Fruit fly (Drosophila melanogaster): ENCODE results near the gene lectin-29Ca.

lectin-29Ca gene

dm6 chr2L:8381508-8382036, 12.5 kb downstream of the lectin-29Ca start, which contains the start of gene AlaRS (continued):
- TF ChIP-seq Sox15 (GFP tag; optimal IDR thresholded peaks at IDR 0.05) (peak; percentile 12), esn (GFP tag; optimal IDR thresholded peaks at IDR 0.05) (peak; percentile 63), ss (GFP tag; optimal IDR thresholded peaks at IDR 0.05) (peak in 1 of 2 experiments; percentile 11), Lpt (GFP tag; optimal IDR thresholded peaks at IDR 0.05) (no peak), pdm3 (GFP tag; optimal IDR thresholded peaks at IDR 0.05) (peak; percentile 42), CG6854 (GFP tag; optimal IDR thresholded peaks at IDR 0.05) (peak; percentile 5), Eip75B (GFP tag; optimal IDR thresholded peaks at IDR 0.05) (peak; percentile 38), CG8119 (GFP tag; IDR thresholded peaks at IDR 0.05) (peak; percentile 45; the same call in 1 of the 3 replicates), CG10631 (GFP tag; optimal IDR thresholded peaks at IDR 0.05) (peak; percentile 32), fd85E (GFP tag; optimal IDR thresholded peaks at IDR 0.05) (peak; percentile 9), CG10669 (GFP tag; optimal IDR thresholded peaks at IDR 0.05) (no peak), CG6163 (GFP tag; IDR thresholded peaks at IDR 0.05) (peak; percentile 37; the same call in 1 of the 3 replicates), eg (GFP tag; IDR thresholded peaks at IDR 0.05) (0 out of 3 replicates have a peak, but pooled peaks have one; percentile 48), CG15336 (GFP tag; IDR thresholded peaks at IDR 0.05) (peak; percentile 39), acj6 (GFP tag; optimal IDR thresholded peaks at IDR 0.05) (peak; percentile 37), vri (GFP tag; optimal IDR thresholded peaks at IDR 0.05) (peak; percentile 71), CG16779 (tag; optimal IDR thresholded peaks at IDR 0.05) (no peak), net (GFP tag; optimal IDR thresholded peaks at IDR 0.05) (peak; percentile 32), CG32006 (GFP tag; optimal IDR thresholded peaks at IDR 0.05) (peak; percentile 14), svp (GFP tag) (peak; percentile 69), Gug (GFP tag; IDR thresholded peaks at IDR 0.05) (no peak), CG11762 (GFP tag; optimal IDR thresholded peaks at IDR 0.05; ENCODE audit: insufficient read depth) (no peak), CG34406 (GFP tag; optimal IDR thresholded peaks at IDR 0.05) (peak; percentile 29), Hr4 (GFP tag; optimal IDR thresholded peaks at IDR 0.05) (peak; percentile 48), CG11902 (GFP tag; optimal IDR thresholded peaks at IDR 0.05) (no peak), fkh (GFP tag; optimal IDR thresholded peaks at IDR 0.05) (peak; percentile 66), Sox102F (GFP tag; optimal IDR thresholded peaks at IDR 0.05) (peak; percentile 52)

dm6 chr2L:8376717-8377116, 17.4 kb downstream of the lectin-29Ca start, which contains the start of the genes CG13390 and CG17294:
Gene CG13390, minus strand, starts transcription at chr2L:8376797.
Gene CG17294, plus strand, starts transcription at chr2L:8377035.
- TF ChIP-seq CG8319 (GFP tag; optimal IDR thresholded peaks at IDR 0.05) (peak; percentile 99), CG1621 (tag; optimal IDR thresholded peaks at IDR 0.05) (peak; percentile 98), ss (GFP tag; optimal IDR thresholded peaks at IDR 0.05) (peak; percentile 99 to 100), vri (GFP tag; optimal IDR thresholded peaks at IDR 0.05) (peak; percentile 97), CG10669 (GFP tag; optimal IDR thresholded peaks at IDR 0.05) (peak; percentile 100), Gug (GFP tag; IDR thresholded peaks at IDR 0.05) (peak; percentile 99), Smox (GFP tag; optimal IDR thresholded peaks at IDR 0.05) (peak; percentile 99), CG3032 (tag; optimal IDR thresholded peaks at IDR 0.05) (peak; percentile 100), CG32006 (GFP tag; optimal IDR thresholded peaks at IDR 0.05) (peak; percentile 99), CG8119 (GFP tag; IDR thresholded peaks at IDR 0.05) (peak; percentile 100), svp (GFP tag) (peak; percentile 100), achi (GFP tag; optimal IDR thresholded peaks at IDR 0.05) (peak; percentile 99), Hr39 (GFP tag; optimal IDR thresholded peaks at IDR 0.05) (peak; percentile 97), CG8632 (GFP tag; optimal IDR thresholded peaks at IDR 0.05) (peak; percentile 100), Hr4 (GFP tag; optimal IDR thresholded peaks at IDR 0.05) (peak; percentile 99), Ets21C (GFP tag; optimal IDR thresholded peaks at IDR 0.05) (peak; percentile 96), salr (GFP tag; optimal IDR thresholded peaks at IDR 0.05) (peak; percentile 97 to 99), Eip78C (GFP tag) (peak; percentile 100), fd85E (GFP tag; optimal IDR thresholded peaks at IDR 0.05) (peak; percentile 97), Ets96B (tag; optimal IDR thresholded peaks at IDR 0.05) (peak; percentile 99), dac (GFP tag; optimal IDR thresholded peaks at IDR 0.05) (peak; percentile 97), CG9139 (GFP tag; optimal IDR thresholded peaks at IDR 0.05) (peak; percentile 99), lz (GFP tag; optimal IDR thresholded peaks at IDR 0.05) (peak; percentile 98), Sox102F (GFP tag; optimal IDR thresholded peaks at IDR 0.05) (peak; percentile 99), Sox15 (GFP tag; optimal IDR thresholded peaks at IDR 0.05) (peak; percentile 98), CG7368 (GFP tag; optimal IDR thresholded peaks at IDR 0.05) (peak; percentile 99), CG11762 (GFP tag; optimal IDR thresholded peaks at IDR 0.05; ENCODE audit: insufficient read depth) (peak; percentile 99), Eip75B (GFP tag; optimal IDR thresholded peaks at IDR 0.05) (peak; percentile 99), CG3919 (GFP tag; optimal IDR thresholded peaks at IDR 0.05) (peak; percentile 100), Hr38 (GFP tag; optimal IDR thresholded peaks at IDR 0.05) (peak; percentile 45), spab (GFP tag; optimal IDR thresholded peaks at IDR 0.05) (peak; percentile 99), CG4318 (GFP tag; optimal IDR thresholded peaks at IDR 0.05) (peak; percentile 98), CG16779 (tag; optimal IDR thresholded peaks at IDR 0.05) (peak; percentile 98), CG34406 (GFP tag; optimal IDR thresholded peaks at IDR 0.05) (peak; percentile 99), Met (GFP tag; optimal IDR thresholded peaks at IDR 0.05) (peak; percentile 99), OdsH (GFP tag; optimal IDR thresholded peaks at IDR 0.05) (peak; percentile 99)

Data from whole organism, prepupa.